Fruit fly (Drosophila melanogaster): Measurements from ENCODE around the gene CG5376.

dm6 chr3R:22494523-22495309, 6.0 kb upstream of the CG5376 start:
- TF ChIP-seq Snoo (tag; optimal IDR thresholded peaks at IDR 0.05) (peak; percentile 9), CG14655 (GFP tag; optimal IDR thresholded peaks at IDR 0.05) (peak; percentile 82), EcR (GFP tag; optimal IDR thresholded peaks at IDR 0.05) (no peak), CG10348 (GFP tag; IDR thresholded peaks at IDR 0.05) (no peak), fd96Ca (GFP tag; IDR thresholded peaks at IDR 0.05) (no peak), CG32121 (GFP tag; IDR thresholded peaks at IDR 0.05) (no peak), CG12605 (GFP tag; IDR thresholded peaks at IDR 0.05) (no peak), gl (tag; optimal IDR thresholded peaks at IDR 0.05) (peak; percentile 46), CG15710 (tag; optimal IDR thresholded peaks at IDR 0.05) (peak; percentile 21), CG13204 (GFP tag; optimal IDR thresholded peaks at IDR 0.05) (no peak), Pif1A (GFP tag; optimal IDR thresholded peaks at IDR 0.05) (no peak)

Measured in whole organism, pupa.